Worm (Caenorhabditis elegans) whole organism, young adult: ENCODE data around the gene hrpu-1.

Experiments used
- B0336.3 ChIP-seq: fragments of 200-800 bp; sonication (Bioruptor generic); IDR thresholded peaks from 2 replicates; pipeline ENCODE4 v1.3.6; 2022; ENCODE audit warnings: missing genetic modification characterization, missing compliant biosample characterization
- C17E4.6 ChIP-seq: fragments of 200-800 bp; sonication (Bioruptor generic); IDR thresholded peaks from 2 replicates; pipeline ENCODE4 v1.3.6; 2022; ENCODE audit warnings: missing genetic modification reagents, missing genetic modification characterization, missing compliant biosample characterization
- F10E7.11 ChIP-seq: sonication (generic microtip); optimal IDR thresholded peaks from 2 replicates; lab custom pipeline; 2017; ENCODE audit warnings: mild to moderate bottlenecking, missing genetic modification characterization, moderate library complexity, missing compliant biosample characterization
- F23B12.7 ChIP-seq: sonication (generic microtip); optimal IDR thresholded peaks from 2 replicates; lab custom pipeline; 2017; ENCODE audit warnings: missing genetic modification characterization, mild to moderate bottlenecking, missing compliant biosample characterization, antibody characterized with exemption, moderate library complexity; ENCODE audit not compliant: insufficient read depth
- F33H1.4 ChIP-seq: fragments of 200-800 bp; sonication (Bioruptor generic); IDR thresholded peaks from 2 replicates; pipeline ENCODE4 v1.3.6; 2022; ENCODE audit warnings: missing genetic modification reagents, missing genetic modification characterization, missing compliant biosample characterization
- F39B2.1 ChIP-seq: fragments of 200-800 bp; sonication (Bioruptor generic); IDR thresholded peaks from 2 replicates; pipeline ENCODE4 v1.3.6; 2022; ENCODE audit warnings: missing genetic modification reagents, missing genetic modification characterization, missing compliant biosample characterization
- K11D2.4 ChIP-seq: fragments of 200-800 bp; sonication (Bioruptor generic); IDR thresholded peaks from 2 replicates; pipeline ENCODE4 v1.3.6; 2022; ENCODE audit warnings: missing genetic modification reagents, missing genetic modification characterization, missing compliant biosample characterization
- T26A5.8 ChIP-seq: sonication (generic microtip); optimal IDR thresholded peaks from 2 replicates; lab custom pipeline; 2016; ENCODE audit warnings: missing genetic modification characterization, missing compliant biosample characterization
- Y56A3A.18 ChIP-seq: fragments of 200-800 bp; sonication (Bioruptor generic); IDR thresholded peaks from 2 replicates; pipeline ENCODE4 v1.3.6; 2022; ENCODE audit warnings: missing genetic modification reagents, missing genetic modification characterization, missing compliant biosample characterization
- Y67H2A.10 ChIP-seq: fragments of 200-800 bp; sonication (Bioruptor generic); conservative IDR thresholded peaks from 2 replicates; pipeline ENCODE4 v1.3.6; 2022; ENCODE audit warnings: missing genetic modification reagents, missing genetic modification characterization, missing compliant biosample characterization
- aptf-2 ChIP-seq: fragments of 200-800 bp; sonication (Bioruptor generic); conservative IDR thresholded peaks from 2 replicates; pipeline ENCODE4 v1.3.6; 2022; ENCODE audit warnings: missing genetic modification reagents, missing genetic modification characterization, missing compliant biosample characterization
- athp-1 ChIP-seq: sonication (generic microtip); optimal IDR thresholded peaks from 2 replicates; lab custom pipeline; 2017; ENCODE audit warnings: mild to moderate bottlenecking, missing genetic modification characterization, missing compliant biosample characterization
- attf-6 ChIP-seq: fragments of 200-800 bp; sonication (Bioruptor generic); IDR thresholded peaks from 2 replicates; pipeline ENCODE4 v1.3.6; 2022; ENCODE audit warnings: missing genetic modification reagents, missing genetic modification characterization, missing compliant biosample characterization
- ceh-100 ChIP-seq: fragments of 200-800 bp; sonication (Bioruptor generic); IDR thresholded peaks from 2 replicates; pipeline ENCODE4 v1.3.6; 2022; ENCODE audit warnings: missing genetic modification reagents, missing genetic modification characterization, missing compliant biosample characterization
- ceh-27 ChIP-seq: fragments of 200-800 bp; sonication (Bioruptor generic); optimal IDR thresholded peaks from 2 replicates; lab custom pipeline; 2018; ENCODE audit warnings: mild to moderate bottlenecking, missing genetic modification characterization, moderate library complexity, missing compliant biosample characterization
- ceh-91 ChIP-seq: fragments of 200-800 bp; sonication (Bioruptor generic); IDR thresholded peaks from 2 replicates; pipeline ENCODE4 v1.3.6; 2022; ENCODE audit warnings: missing genetic modification reagents, missing genetic modification characterization, missing compliant biosample characterization
- die-1 ChIP-seq: sonication (generic microtip); optimal IDR thresholded peaks from 2 replicates; lab custom pipeline; 2016; ENCODE audit warnings: missing genotype, mild to moderate bottlenecking, missing genetic modification characterization, missing compliant biosample characterization
- dpl-1 ChIP-seq: fragments of 150-350 bp; optimal IDR thresholded peaks from 2 replicates; lab custom pipeline; 2014; ENCODE audit warnings: missing biosample characterization, missing genetic modification reagents, missing genetic modification characterization
- egl-44 ChIP-seq: fragments of 200-800 bp; sonication (Bioruptor generic); IDR thresholded peaks from 2 replicates; pipeline ENCODE4 v1.3.6; 2022; ENCODE audit warnings: missing genetic modification reagents, missing genetic modification characterization, missing compliant biosample characterization
- egrh-3 ChIP-seq: fragments of 200-800 bp; sonication (Bioruptor generic); IDR thresholded peaks from 2 replicates; pipeline ENCODE4 v1.3.6; 2022; ENCODE audit warnings: missing genetic modification reagents, missing genetic modification characterization, missing compliant biosample characterization
- ekl-4 ChIP-seq: fragments of 200-800 bp; sonication (Bioruptor generic); IDR thresholded peaks from 2 replicates; pipeline ENCODE4 v1.3.6; 2022; ENCODE audit warnings: missing genetic modification reagents, missing genetic modification characterization, missing compliant biosample characterization
- ets-4 ChIP-seq: fragments of 200-800 bp; sonication (Bioruptor generic); optimal IDR thresholded peaks from 2 replicates; lab custom pipeline; 2018; ENCODE audit warnings: mild to moderate bottlenecking, missing genetic modification characterization, missing compliant biosample characterization
- gei-17 ChIP-seq: fragments of 200-800 bp; sonication (Bioruptor generic); optimal IDR thresholded peaks from 2 replicates; lab custom pipeline; 2018; ENCODE audit warnings: mild to moderate bottlenecking, missing genetic modification characterization, missing compliant biosample characterization
- hmg-20 ChIP-seq: fragments of 200-800 bp; sonication (Bioruptor generic); IDR thresholded peaks from 2 replicates; pipeline ENCODE4 v1.3.6; 2022; ENCODE audit warnings: missing genetic modification reagents, missing genetic modification characterization, missing compliant biosample characterization
- let-607 ChIP-seq, 2 experiments: fragments of 200-800 bp in 1 of 2; sonication (Bioruptor generic) in 1 of 2; sonication (generic microtip) in 1 of 2; optimal IDR thresholded peaks; 2 replicates each; lab custom pipeline; 2016 to 2018; ENCODE audit warnings: mild to moderate bottlenecking in 2 of 2, missing compliant biosample characterization in 2 of 2, missing genetic modification characterization in 2 of 2, moderate library complexity in 2 of 2, missing genotype in 1 of 2
- lin-26 ChIP-seq: fragments of 200-800 bp; sonication (Bioruptor generic); IDR thresholded peaks from 2 replicates; pipeline ENCODE4 v1.3.6; 2022; ENCODE audit warnings: missing genetic modification reagents, missing genetic modification characterization, missing compliant biosample characterization
- lin-35 ChIP-seq, 3 experiments: fragments of 150-350 bp in 2 of 3; sonication (generic microtip) in 1 of 3; optimal IDR thresholded peaks; 2 replicates each; lab custom pipeline; 2014 to 2018; ENCODE audit warnings: missing biosample characterization in 3 of 3, missing genetic modification characterization in 3 of 3, missing genetic modification reagents in 3 of 3
- lir-1 ChIP-seq: fragments of 200-800 bp; sonication (Bioruptor generic); conservative IDR thresholded peaks from 2 replicates; pipeline ENCODE4 v1.3.6; 2022; ENCODE audit warnings: missing genetic modification reagents, missing genetic modification characterization, missing compliant biosample characterization
- lsl-1 ChIP-seq: fragments of 200-800 bp; sonication (Bioruptor generic); optimal IDR thresholded peaks from 2 replicates; lab custom pipeline; 2018; ENCODE audit warnings: mild to moderate bottlenecking, missing genetic modification characterization, moderate library complexity, missing compliant biosample characterization
- lsy-27 ChIP-seq: sonication (generic microtip); optimal IDR thresholded peaks from 2 replicates; lab custom pipeline; 2017; ENCODE audit warnings: missing genetic modification characterization, mild to moderate bottlenecking, missing compliant biosample characterization, antibody characterized with exemption, missing genotype, borderline replicate concordance; ENCODE audit not compliant: insufficient read depth
- madf-3 ChIP-seq: fragments of 200-800 bp; sonication (Bioruptor generic); IDR thresholded peaks from 2 replicates; pipeline ENCODE4 v1.3.6; 2022; ENCODE audit warnings: missing genetic modification reagents, missing genetic modification characterization, missing compliant biosample characterization
- madf-8 ChIP-seq: fragments of 200-800 bp; sonication (Bioruptor generic); conservative IDR thresholded peaks from 2 replicates; pipeline ENCODE4 v1.3.6; 2022; ENCODE audit warnings: missing genetic modification reagents, missing genetic modification characterization, missing compliant biosample characterization
- mes-4 ChIP-seq: sonication (generic microtip); optimal IDR thresholded peaks from 2 replicates; lab custom pipeline; 2016; ENCODE audit warnings: missing genotype, missing genetic modification characterization, missing compliant biosample characterization
- nfya-2 ChIP-seq: fragments of 200-800 bp; sonication (Bioruptor generic); IDR thresholded peaks from 2 replicates; pipeline ENCODE4 v1.3.6; 2022; ENCODE audit warnings: missing genetic modification reagents, missing genetic modification characterization, missing compliant biosample characterization
- nfyb-1 ChIP-seq: fragments of 200-800 bp; sonication (Bioruptor generic); IDR thresholded peaks from 2 replicates; pipeline ENCODE4 v1.3.6; 2022; ENCODE audit warnings: missing genetic modification reagents, missing genetic modification characterization, missing compliant biosample characterization
- nhr-179 ChIP-seq: sonication (generic microtip); optimal IDR thresholded peaks from 2 replicates; lab custom pipeline; 2016; ENCODE audit warnings: mild to moderate bottlenecking, missing genetic modification characterization, missing compliant biosample characterization
- nhr-80 ChIP-seq: sonication (generic microtip); optimal IDR thresholded peaks from 2 replicates; lab custom pipeline; 2016; ENCODE audit warnings: missing genetic modification characterization, missing compliant biosample characterization
- rcor-1 ChIP-seq: fragments of 200-800 bp; sonication (Bioruptor generic); IDR thresholded peaks from 2 replicates; pipeline ENCODE4 v1.3.6; 2022; ENCODE audit warnings: missing genetic modification reagents, missing genetic modification characterization, missing compliant biosample characterization
- rec-8 ChIP-seq, 2 experiments: sonication (generic microtip); optimal IDR thresholded peaks; 2 replicates each; lab custom pipeline; 2016; ENCODE audit warnings: mild to moderate bottlenecking in 2 of 2, missing genetic modification characterization in 2 of 2, missing genetic modification reagents in 2 of 2, missing genotype in 2 of 2, missing biosample characterization in 1 of 2, missing compliant biosample characterization in 1 of 2, moderate library complexity in 1 of 2
- rpc-1 ChIP-seq, 2 experiments: fragments of 150-350 bp in 1 of 2; sonication (generic microtip) in 1 of 2; optimal IDR thresholded peaks; 2 replicates each; lab custom pipeline; 2014 to 2018; ENCODE audit warnings: missing biosample characterization in 1 of 2, missing genetic modification characterization in 1 of 2, missing genetic modification reagents in 1 of 2, missing genotype in 1 of 2
- sdz-38 ChIP-seq: sonication (generic microtip); optimal IDR thresholded peaks from 2 replicates; lab custom pipeline; 2016; ENCODE audit warnings: missing genotype, missing genetic modification characterization, missing compliant biosample characterization
- snpc-1.1 ChIP-seq: sonication (generic microtip); optimal IDR thresholded peaks from 2 replicates; lab custom pipeline; 2017; ENCODE audit warnings: missing genetic modification characterization, mild to moderate bottlenecking, missing compliant biosample characterization, antibody characterized with exemption, moderate library complexity, missing genotype, missing genetic modification reagents; ENCODE audit not compliant: insufficient read depth
- snpc-1.3 ChIP-seq: sonication (generic microtip); optimal IDR thresholded peaks from 2 replicates; lab custom pipeline; 2017; ENCODE audit warnings: missing genetic modification characterization, mild to moderate bottlenecking, missing compliant biosample characterization, antibody characterized with exemption, moderate library complexity, missing genotype, missing genetic modification reagents; ENCODE audit not compliant: insufficient read depth
- snpc-3.4 ChIP-seq: sonication (generic microtip); optimal IDR thresholded peaks from 2 replicates; lab custom pipeline; 2017; ENCODE audit warnings: missing genetic modification characterization, mild to moderate bottlenecking, missing compliant biosample characterization, antibody characterized with exemption, moderate library complexity, missing genotype, missing genetic modification reagents
- tlf-1 ChIP-seq: fragments of 200-800 bp; sonication (Bioruptor generic); optimal IDR thresholded peaks from 2 replicates; lab custom pipeline; 2018; ENCODE audit warnings: mild to moderate bottlenecking, missing genetic modification characterization, missing compliant biosample characterization
- zim-3 ChIP-seq: sonication (generic microtip); optimal IDR thresholded peaks from 2 replicates; lab custom pipeline; 2017; ENCODE audit warnings: mild to moderate bottlenecking, missing genetic modification characterization, moderate library complexity, missing compliant biosample characterization

The hrpu-1 gene

DNA sequence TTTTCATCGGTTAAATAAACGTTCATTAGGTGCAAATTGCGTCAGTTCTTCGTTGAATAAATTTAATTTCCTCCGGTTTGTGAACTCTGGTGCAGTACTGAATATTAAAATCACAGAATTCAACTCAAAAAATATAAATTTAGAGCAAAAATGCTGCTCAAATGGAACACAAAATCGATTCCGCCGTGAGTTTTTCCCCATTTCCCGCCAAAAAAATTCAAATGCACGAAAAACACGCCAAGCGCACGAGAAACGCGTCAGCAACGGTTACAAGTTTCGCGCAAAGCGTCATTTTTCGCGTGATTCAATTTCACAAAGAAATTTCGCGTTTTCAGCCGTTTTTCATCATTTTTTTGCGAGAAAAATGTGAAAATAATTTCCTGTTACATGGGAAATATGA, at the start of gene hrpu-1 (continued):
- TF ChIP-seq F33H1.4 (peak; percentile 82), dpl-1 (GFP tag; lab: Kevin White, UChicago) (peak; percentile 72), lin-35 (GFP tag; optimal IDR thresholded peaks at IDR 0.05; lab: Kevin White, UChicago) (peak in 2 of 3 experiments; percentile 79 to 93), lir-1 (GFP tag; lab: Robert Waterston, UW) (peak; percentile 77), egl-44 (GFP tag; lab: Robert Waterston, UW) (0 out of 2 replicates have a peak, but pooled peaks have one; percentile 25), ceh-91 (GFP tag; lab: Robert Waterston, UW) (peak; percentile 23; the same call in 1 of the 2 replicates), C17E4.6 (GFP tag; lab: Robert Waterston, UW) (0 out of 2 replicates have a peak, but pooled peaks have one; percentile 19), let-607 (tag; optimal IDR thresholded peaks at IDR 0.05; lab: Kevin White, UChicago) (peak; percentile 46 to 53), hmg-20 (GFP tag; lab: Robert Waterston, UW) (0 out of 2 replicates have a peak, but pooled peaks have one; percentile 50), rcor-1 (GFP tag; lab: Robert Waterston, UW) (peak; percentile 75), nfya-2 (no peak), Y56A3A.18 (no peak), madf-8 (GFP tag; lab: Robert Waterston, UW) (peak; percentile 42), ceh-27 (peak; percentile 57), mes-4 (tag; lab: Kevin White, UChicago) (no peak), aptf-2 (GFP tag; lab: Robert Waterston, UW) (no peak), lsy-27 (peak; percentile 41), Y67H2A.10 (GFP tag; lab: Robert Waterston, UW) (peak; percentile 23; the same call in 1 of the 2 replicates), F39B2.1 (0 out of 2 replicates have a peak, but pooled peaks have one; percentile 49), T26A5.8 (tag; lab: Kevin White, UChicago) (no peak), snpc-3.4 (peak; percentile 90), ceh-100 (GFP tag; lab: Robert Waterston, UW) (peak; percentile 40), K11D2.4 (GFP tag; lab: Robert Waterston, UW) (peak; percentile 66; the same call in 1 of the 2 replicates), rec-8 (tag; optimal IDR thresholded peaks at IDR 0.05; lab: Kevin White, UChicago) (no peak), ets-4 (no peak), snpc-1.1 (tag; lab: Kevin White, UChicago) (peak; percentile 8), lin-26 (peak; percentile 74), egrh-3 (no peak), attf-6 (peak; percentile 95), F10E7.11 (tag; lab: Kevin White, UChicago) (no peak), sdz-38 (tag; lab: Kevin White, UChicago) (no peak), snpc-1.3 (peak; percentile 91), F23B12.7 (tag; lab: Kevin White, UChicago) (peak; percentile 57), madf-3 (0 out of 2 replicates have a peak, but pooled peaks have one; percentile 62), nfyb-1 (GFP tag; lab: Robert Waterston, UW) (peak; percentile 73), die-1 (no peak), lsl-1 (GFP tag; lab: Kevin White, UChicago) (peak; percentile 66), zim-3 (tag; lab: Kevin White, UChicago) (no peak), B0336.3 (peak; percentile 91), athp-1 (tag; lab: Kevin White, UChicago) (peak; percentile 73), tlf-1 (peak; percentile 84), gei-17 (GFP tag; lab: Kevin White, UChicago) (peak; percentile 7), ekl-4 (GFP tag; lab: Robert Waterston, UW) (peak; percentile 86), nhr-179 (tag; lab: Kevin White, UChicago) (no peak), rpc-1 (optimal IDR thresholded peaks at IDR 0.05; lab: Kevin White, UChicago) (no peak), rpc-1 (tag; optimal IDR thresholded peaks at IDR 0.05; lab: Kevin White, UChicago) (no peak), nhr-80 (tag; lab: Kevin White, UChicago) (peak; percentile 25)
